Worm (Caenorhabditis elegans): ENCODE measurements around the gene Y75B12B.1.

DNA sequence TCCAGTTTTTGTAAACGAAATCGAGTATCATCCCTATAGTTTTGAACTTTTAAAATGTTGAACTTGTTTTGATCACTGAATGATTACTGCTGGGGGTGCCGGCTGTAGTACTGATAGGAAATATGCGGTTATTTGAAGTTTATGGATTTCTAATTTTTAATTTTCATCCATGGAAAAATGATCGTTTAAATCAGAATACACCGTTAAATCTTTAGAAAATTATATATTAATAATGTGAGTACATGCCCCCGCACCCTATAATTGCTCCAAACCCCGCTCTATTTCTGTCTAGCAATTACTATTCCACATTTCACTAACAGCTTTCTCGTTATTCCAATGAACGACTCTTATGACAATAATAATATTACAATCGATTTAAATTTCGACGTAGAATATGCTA lies 15.3 kb downstream of the Y75B12B.1 start, which contains the start of gene Y75B12B.10:
- TF ChIP-seq him-1 (tag; optimal IDR thresholded peaks at IDR 0.05) (no peak), dao-5 (tag; optimal IDR thresholded peaks at IDR 0.05) (no peak)

Data from whole organism, L4/young adult.